Worm (Caenorhabditis elegans) whole organism, late embryonic: Measurements from ENCODE around the gene isp-1.

Source experiments
- C08G9.2 ChIP-seq: sonication (generic microtip); optimal IDR thresholded peaks from 2 replicates; lab custom pipeline; 2016; ENCODE audit warnings: mild to moderate bottlenecking, missing genetic modification characterization, moderate library complexity, missing compliant biosample characterization
- T23F11.4 ChIP-seq: fragments of 200-800 bp; sonication (Bioruptor generic); optimal IDR thresholded peaks from 2 replicates; lab custom pipeline; 2018; ENCODE audit warnings: mild to moderate bottlenecking, missing genetic modification characterization, missing compliant biosample characterization
- Y22D7AL.16 ChIP-seq: sonication (generic microtip); optimal IDR thresholded peaks from 2 replicates; lab custom pipeline; 2016; ENCODE audit warnings: missing genetic modification characterization, missing compliant biosample characterization
- ahr-1 ChIP-seq: sonication (generic microtip); optimal IDR thresholded peaks from 2 replicates; lab custom pipeline; 2016; ENCODE audit warnings: missing genetic modification characterization, missing compliant biosample characterization
- ceh-14 ChIP-seq: sonication (generic microtip); optimal IDR thresholded peaks from 2 replicates; lab custom pipeline; 2016; ENCODE audit warnings: missing genotype, missing genetic modification characterization, missing compliant biosample characterization
- ceh-19 ChIP-seq: fragments of 200-800 bp; sonication (Bioruptor generic); optimal IDR thresholded peaks from 2 replicates; lab custom pipeline; 2018; ENCODE audit warnings: mild to moderate bottlenecking, missing genetic modification characterization, missing compliant biosample characterization
- ceh-2 ChIP-seq: sonication (generic microtip); optimal IDR thresholded peaks from 2 replicates; lab custom pipeline; 2016; ENCODE audit warnings: missing genotype, missing genetic modification characterization, missing compliant biosample characterization
- ceh-24 ChIP-seq: sonication (generic microtip); optimal IDR thresholded peaks from 2 replicates; lab custom pipeline; 2016; ENCODE audit warnings: mild to moderate bottlenecking, missing genetic modification characterization, missing compliant biosample characterization
- ceh-31 ChIP-seq: sonication (generic microtip); optimal IDR thresholded peaks from 2 replicates; lab custom pipeline; 2016; ENCODE audit warnings: missing genetic modification characterization, missing compliant biosample characterization
- ceh-45 ChIP-seq: fragments of 200-800 bp; sonication (Bioruptor generic); IDR thresholded peaks from 2 replicates; pipeline ENCODE4 v1.3.6; 2022; ENCODE audit warnings: missing genetic modification reagents, missing genetic modification characterization, missing compliant biosample characterization
- ceh-6 ChIP-seq: fragments of 200-800 bp; sonication (Bioruptor generic); optimal IDR thresholded peaks from 2 replicates; lab custom pipeline; 2018; ENCODE audit warnings: mild to moderate bottlenecking, missing genetic modification characterization, missing compliant biosample characterization
- che-1 ChIP-seq: sonication (generic microtip); optimal IDR thresholded peaks from 2 replicates; lab custom pipeline; 2016; ENCODE audit warnings: mild to moderate bottlenecking, missing genetic modification characterization, missing compliant biosample characterization
- dve-1 ChIP-seq: sonication (generic microtip); optimal IDR thresholded peaks from 2 replicates; lab custom pipeline; 2017; ENCODE audit warnings: antibody characterized with exemption, mild to moderate bottlenecking, missing genetic modification characterization, missing compliant biosample characterization
- elt-2 ChIP-seq: sonication (generic microtip); optimal IDR thresholded peaks from 2 replicates; lab custom pipeline; 2016; ENCODE audit warnings: missing genetic modification reagents, missing genetic modification characterization, missing compliant biosample characterization
- eyg-1 ChIP-seq: sonication (generic microtip); optimal IDR thresholded peaks from 2 replicates; lab custom pipeline; 2016; ENCODE audit warnings: missing genotype, missing genetic modification characterization, missing compliant biosample characterization
- hlh-13 ChIP-seq: fragments of 200-800 bp; sonication (Bioruptor generic); optimal IDR thresholded peaks from 2 replicates; lab custom pipeline; 2018; ENCODE audit warnings: mild to moderate bottlenecking, missing genetic modification characterization, missing compliant biosample characterization
- hlh-30 ChIP-seq: sonication (generic microtip); optimal IDR thresholded peaks from 2 replicates; lab custom pipeline; 2017; ENCODE audit warnings: antibody characterized with exemption, missing genetic modification characterization, missing compliant biosample characterization; ENCODE audit not compliant: insufficient read depth
- madf-2 ChIP-seq: sonication (generic microtip); optimal IDR thresholded peaks from 2 replicates; lab custom pipeline; 2017; ENCODE audit warnings: missing genetic modification characterization, missing compliant biosample characterization
- mec-3 ChIP-seq: sonication (generic microtip); optimal IDR thresholded peaks from 2 replicates; lab custom pipeline; 2016; ENCODE audit warnings: borderline replicate concordance, missing genetic modification characterization, missing compliant biosample characterization
- nfya-1 ChIP-seq: sonication (generic microtip); optimal IDR thresholded peaks from 2 replicates; lab custom pipeline; 2017; ENCODE audit warnings: missing genetic modification characterization, mild to moderate bottlenecking, missing compliant biosample characterization, antibody characterized with exemption, moderate library complexity
- nhr-232 ChIP-seq: sonication (generic microtip); optimal IDR thresholded peaks from 2 replicates; lab custom pipeline; 2016; ENCODE audit warnings: missing genetic modification characterization, missing compliant biosample characterization
- npax-4 ChIP-seq: sonication (generic microtip); optimal IDR thresholded peaks from 2 replicates; lab custom pipeline; 2016; ENCODE audit warnings: missing genetic modification characterization, missing compliant biosample characterization
- pag-3 ChIP-seq: sonication (generic microtip); optimal IDR thresholded peaks from 2 replicates; lab custom pipeline; 2016; ENCODE audit warnings: missing compliant biosample characterization, missing genetic modification characterization, borderline replicate concordance
- pat-9 ChIP-seq: fragments of 200-800 bp; sonication (Bioruptor generic); optimal IDR thresholded peaks from 2 replicates; lab custom pipeline; 2018; ENCODE audit warnings: mild to moderate bottlenecking, missing genetic modification characterization, moderate library complexity, missing compliant biosample characterization
- pha-2 ChIP-seq: sonication (generic microtip); optimal IDR thresholded peaks from 2 replicates; lab custom pipeline; 2017; ENCODE audit warnings: mild to moderate bottlenecking, missing genetic modification characterization, missing compliant biosample characterization
- pha-4 ChIP-seq: fragments of 150-350 bp; optimal IDR thresholded peaks from 2 replicates; lab custom pipeline; 2018; ENCODE audit warnings: missing biosample characterization, missing genetic modification reagents, missing genetic modification characterization
- pqm-1 ChIP-seq: sonication (generic microtip); optimal IDR thresholded peaks from 2 replicates; lab custom pipeline; 2016; ENCODE audit warnings: missing genetic modification characterization, missing compliant biosample characterization
- pros-1 ChIP-seq: fragments of 150-350 bp; optimal IDR thresholded peaks from 2 replicates; lab custom pipeline; 2014; ENCODE audit warnings: missing biosample characterization, missing genetic modification reagents, missing genetic modification characterization
- rnt-1 ChIP-seq: sonication (generic microtip); optimal IDR thresholded peaks from 2 replicates; lab custom pipeline; 2016; ENCODE audit warnings: missing genetic modification characterization, missing compliant biosample characterization
- sdc-2 ChIP-seq: sonication (generic microtip); optimal IDR thresholded peaks from 2 replicates; lab custom pipeline; 2016; ENCODE audit warnings: missing genotype, missing genetic modification characterization, missing compliant biosample characterization
- syd-9 ChIP-seq: sonication (generic microtip); optimal IDR thresholded peaks from 2 replicates; lab custom pipeline; 2016; ENCODE audit warnings: mild to moderate bottlenecking, missing genetic modification characterization, moderate library complexity, missing compliant biosample characterization
- unc-42 ChIP-seq: sonication (generic microtip); optimal IDR thresholded peaks from 2 replicates; lab custom pipeline; 2016; ENCODE audit warnings: missing genotype, missing genetic modification characterization, missing compliant biosample characterization
- zip-5 ChIP-seq: sonication (generic microtip); optimal IDR thresholded peaks from 2 replicates; lab custom pipeline; 2016; ENCODE audit warnings: missing genetic modification characterization, missing compliant biosample characterization

isp-1 gene

ce11 chrIV:8102231-8102630 lies 33.6 kb downstream of the isp-1 start, which contains the start of gene Y42H9AR.5:
Gene Y42H9AR.5, plus strand, starts transcription at chrIV:8102531.
- peak; percentile 82 for TF ChIP-seq elt-2 (tag; lab: Kevin White, UChicago)
- TF ChIP-seq ceh-19 (GFP tag; lab: Kevin White, UChicago) = no peak
- no peak for TF ChIP-seq ceh-2 (tag; lab: Kevin White, UChicago)
- TF ChIP-seq hlh-13 (GFP tag; lab: Kevin White, UChicago) = no peak
- no peak for TF ChIP-seq pag-3 (tag; lab: Kevin White, UChicago)
- no peak for TF ChIP-seq mec-3 (tag; lab: Kevin White, UChicago)
- TF ChIP-seq, all 69 proteins: peak for 1

DNA sequence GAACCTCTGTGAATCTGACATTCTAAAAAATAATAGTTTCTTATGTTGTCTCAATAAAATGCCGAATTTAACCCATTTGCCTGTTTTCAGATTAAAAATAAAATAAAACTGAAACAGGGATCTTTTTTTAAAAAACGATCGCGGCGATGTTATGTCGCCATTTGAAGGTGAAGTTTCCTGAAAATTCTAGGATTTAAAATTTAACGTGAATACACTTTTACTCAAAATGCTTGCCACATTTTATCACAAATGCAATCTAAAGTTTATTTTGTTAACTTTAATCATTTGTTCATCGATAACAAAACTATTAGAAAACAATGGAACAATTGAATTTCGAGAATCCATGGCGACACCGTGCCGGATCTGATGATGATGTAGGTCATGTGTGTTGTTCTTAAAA lies 36.3 kb downstream of the isp-1 start, which contains the start of gene Y42H9AR.2:
Gene Y42H9AR.2, plus strand, starts transcription at position 301 of the 400 bp plus-strand sequence.
- TF ChIP-seq nhr-232 (tag; lab: Kevin White, UChicago) = no peak
- no peak for TF ChIP-seq pag-3 (tag; lab: Kevin White, UChicago)
- no peak for TF ChIP-seq npax-4 (tag; lab: Kevin White, UChicago)
- no peak for TF ChIP-seq che-1 (tag; lab: Kevin White, UChicago)
- TF ChIP-seq rnt-1 (tag; lab: Kevin White, UChicago) = no peak
- no peak for TF ChIP-seq madf-2 (tag; lab: Kevin White, UChicago)
- no peak for TF ChIP-seq sdc-2 (tag; lab: Kevin White, UChicago)
- TF ChIP-seq pha-4 = no peak
- TF ChIP-seq C08G9.2 = no peak
- no peak for TF ChIP-seq ceh-19 (GFP tag; lab: Kevin White, UChicago)
- TF ChIP-seq ceh-31 (tag; lab: Kevin White, UChicago) = no peak
- no peak for TF ChIP-seq ceh-6 (GFP tag; lab: Kevin White, UChicago)
- TF ChIP-seq ceh-14 (tag; lab: Kevin White, UChicago) = no peak
- TF ChIP-seq pros-1 (tag; lab: Kevin White, UChicago) = no peak
- TF ChIP-seq ceh-24 (tag; lab: Kevin White, UChicago) = no peak
- no peak for TF ChIP-seq syd-9 (tag; lab: Kevin White, UChicago)
- TF ChIP-seq ahr-1 (tag; lab: Kevin White, UChicago) = no peak
- no peak for TF ChIP-seq hlh-13 (GFP tag; lab: Kevin White, UChicago)

DNA sequence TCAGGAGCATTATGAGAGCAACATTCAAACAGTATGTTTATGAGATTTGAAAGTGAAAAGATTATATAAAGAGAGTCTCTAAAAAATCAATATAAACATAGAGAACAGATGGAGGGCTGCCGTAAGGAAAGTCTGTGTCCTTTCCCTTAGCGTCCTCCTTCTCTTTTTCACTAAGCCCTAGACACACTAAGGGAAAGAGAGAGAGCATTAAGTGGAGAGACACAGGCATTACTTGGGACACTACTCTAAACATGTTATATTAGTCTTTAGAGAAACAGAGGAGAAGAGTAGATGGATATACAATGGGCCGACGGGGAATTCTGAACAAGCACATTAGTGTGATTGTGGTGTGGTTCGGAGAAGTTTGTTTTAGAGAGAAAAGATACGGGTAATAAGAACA lies 39.5 kb downstream of the isp-1 start:
- TF ChIP-seq hlh-30 (tag; lab: Kevin White, UChicago) = no peak
- peak; percentile 7 for TF ChIP-seq unc-42 (tag; lab: Kevin White, UChicago)

- TF ChIP-seq ceh-2 (tag; lab: Kevin White, UChicago) = no peak
- no peak for TF ChIP-seq zip-5 (tag; lab: Kevin White, UChicago)
- TF ChIP-seq T23F11.4 (GFP tag; lab: Kevin White, UChicago) = no peak
Measured at ce11 chrIV:8091539-8091938, 44.3 kb downstream of the isp-1 start.

DNA sequence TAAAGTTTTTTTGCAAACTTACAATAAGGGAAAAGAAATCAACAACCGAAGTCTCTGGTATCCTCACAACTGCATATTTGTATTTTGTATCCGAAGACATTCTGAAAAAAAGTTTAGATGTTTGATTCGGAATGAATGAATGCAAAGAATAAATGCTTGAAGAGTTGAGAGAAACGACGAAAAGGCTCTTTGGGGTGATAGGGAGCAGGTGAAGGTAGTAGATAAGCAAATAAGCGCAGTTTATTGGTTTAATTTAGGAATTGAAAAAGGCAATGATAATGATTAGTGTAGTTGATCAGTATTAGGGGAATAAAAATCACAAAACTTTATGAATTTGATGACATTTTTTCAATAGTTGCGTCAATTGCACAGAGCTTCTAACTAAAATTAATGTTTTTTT lies 49.3 kb downstream of the isp-1 start, which contains the start of gene nsy-7:
Gene nsy-7, minus strand, starts transcription at position 101 of the 400 bp plus-strand sequence.
- no peak for TF ChIP-seq nfya-1 (tag; lab: Kevin White, UChicago)
- TF ChIP-seq syd-9 (tag; lab: Kevin White, UChicago) = no peak
- TF ChIP-seq pqm-1 (tag; lab: Kevin White, UChicago) = no peak
- no peak for TF ChIP-seq dve-1 (tag; lab: Kevin White, UChicago)
- TF ChIP-seq pat-9 (tag; lab: Kevin White, UChicago) = no peak
- TF ChIP-seq Y22D7AL.16 = no peak
- TF ChIP-seq eyg-1 (tag; lab: Kevin White, UChicago) = no peak
- TF ChIP-seq nhr-232 (tag; lab: Kevin White, UChicago) = no peak
- no peak for TF ChIP-seq ceh-45 (GFP tag; lab: Robert Waterston, UW)
- no peak for TF ChIP-seq pha-2 (tag; lab: Kevin White, UChicago)
